Worm (Caenorhabditis elegans): ENCODE measurements around the gene nhr-130.

Gene nhr-130

DNA sequence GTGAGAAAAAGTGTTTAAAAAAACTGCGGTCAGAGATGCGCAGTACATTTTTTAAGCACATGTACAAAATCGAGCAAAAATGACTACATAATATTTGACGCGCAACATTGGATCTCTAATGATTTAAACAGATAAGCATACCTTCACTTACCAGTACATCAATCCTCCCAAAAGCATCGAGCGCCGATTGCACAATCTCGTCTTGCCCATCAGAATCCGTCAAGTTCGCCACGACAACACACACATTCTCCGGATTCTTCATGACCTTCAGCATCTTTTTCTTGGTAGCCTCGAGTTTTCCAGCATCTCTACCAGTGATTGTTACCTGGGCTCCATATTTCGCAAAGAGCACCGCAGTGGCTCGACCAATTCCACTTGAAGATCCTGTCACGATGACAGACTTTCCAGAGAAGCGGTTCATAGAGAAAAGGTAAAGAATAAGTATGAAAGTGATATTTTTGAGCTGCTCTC, 19.7 kb upstream of the nhr-130 start, which contains the start of gene T01G6.10:
T01G6.10 (minus strand) TSS at position 421 of the 471 bp plus-strand sequence.
- TF ChIP-seq tab-1 (GFP tag; IDR thresholded peaks at IDR 0.05), result no peak
- TF ChIP-seq T22C8.4 (GFP tag; IDR thresholded peaks at IDR 0.05), result no peak
- TF ChIP-seq ztf-29 (GFP tag; IDR thresholded peaks at IDR 0.05), result no peak
- TF ChIP-seq cog-1 (tag; optimal IDR thresholded peaks at IDR 0.05), result no peak
- TF ChIP-seq med-1 (GFP tag; optimal IDR thresholded peaks at IDR 0.05; ENCODE audit: insufficient read depth), result no peak
- no peak for TF ChIP-seq ref-1 (GFP tag; conservative IDR thresholded peaks at IDR 0.05)
- no peak for TF ChIP-seq klf-2 (GFP tag; conservative IDR thresholded peaks at IDR 0.05)
- no peak for TF ChIP-seq ztf-23 (GFP tag; IDR thresholded peaks at IDR 0.05)
- TF ChIP-seq flt-1 (GFP tag; IDR thresholded peaks at IDR 0.05), result no peak

DNA sequence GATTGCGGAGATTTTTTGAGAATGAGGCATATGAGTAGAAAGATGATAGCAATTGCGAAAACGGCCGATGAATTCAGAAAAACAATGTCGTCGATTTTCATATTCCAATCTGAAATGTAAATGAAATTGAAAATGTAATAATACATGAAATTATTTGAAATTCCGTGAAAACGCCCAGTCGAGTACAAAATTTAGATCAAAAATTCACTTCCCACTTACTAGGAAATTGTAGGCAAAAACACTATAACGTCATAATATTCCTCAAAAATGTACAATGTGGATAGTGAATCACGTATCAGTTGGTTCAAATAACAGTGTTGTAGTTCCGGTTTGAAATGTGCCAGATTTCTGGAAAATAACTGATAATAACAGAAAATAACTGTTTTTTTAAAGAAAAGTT, 18.1 kb upstream of the nhr-130 start, which contains the start of gene str-256:
str-256 (minus strand) TSS at position 101 of the 400 bp plus-strand sequence.
- no peak for TF ChIP-seq klf-2 (GFP tag; conservative IDR thresholded peaks at IDR 0.05)
- no peak for TF ChIP-seq med-1 (GFP tag; optimal IDR thresholded peaks at IDR 0.05; ENCODE audit: insufficient read depth)
- no peak for TF ChIP-seq ref-1 (GFP tag; conservative IDR thresholded peaks at IDR 0.05)
- TF ChIP-seq ztf-29 (GFP tag; IDR thresholded peaks at IDR 0.05), result no peak

DNA sequence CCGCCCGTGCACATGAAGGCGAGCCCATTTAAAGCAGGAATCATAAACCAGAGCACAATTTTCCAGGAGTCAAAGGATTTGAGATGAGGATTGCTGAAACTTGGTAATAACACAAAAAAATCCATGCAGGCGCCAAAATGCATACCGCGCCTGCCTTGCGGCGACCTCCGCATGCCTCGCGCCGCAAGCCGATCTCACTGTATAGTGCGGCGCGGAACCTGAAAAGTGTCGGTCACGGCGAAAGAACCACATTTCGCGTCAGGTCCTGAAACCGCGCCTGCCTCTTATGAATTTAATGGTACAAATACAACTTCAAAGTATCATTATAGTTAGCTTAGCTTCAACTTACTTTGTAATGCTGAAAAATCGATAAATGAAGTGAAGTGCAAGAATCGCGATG, 17.4 kb upstream of the nhr-130 start:
- TF ChIP-seq ztf-29 (GFP tag; IDR thresholded peaks at IDR 0.05), result no peak
- TF ChIP-seq ztf-23 (GFP tag; IDR thresholded peaks at IDR 0.05), result no peak
- no peak for TF ChIP-seq med-1 (GFP tag; optimal IDR thresholded peaks at IDR 0.05; ENCODE audit: insufficient read depth)
- no peak for TF ChIP-seq ref-1 (GFP tag; conservative IDR thresholded peaks at IDR 0.05)
- TF ChIP-seq flt-1 (GFP tag; IDR thresholded peaks at IDR 0.05), result no peak
- no peak for TF ChIP-seq T22C8.4 (GFP tag; IDR thresholded peaks at IDR 0.05)
- no peak for TF ChIP-seq cog-1 (tag; optimal IDR thresholded peaks at IDR 0.05)
- no peak for TF ChIP-seq klf-2 (GFP tag; conservative IDR thresholded peaks at IDR 0.05)
- no peak for TF ChIP-seq tab-1 (GFP tag; IDR thresholded peaks at IDR 0.05)

DNA sequence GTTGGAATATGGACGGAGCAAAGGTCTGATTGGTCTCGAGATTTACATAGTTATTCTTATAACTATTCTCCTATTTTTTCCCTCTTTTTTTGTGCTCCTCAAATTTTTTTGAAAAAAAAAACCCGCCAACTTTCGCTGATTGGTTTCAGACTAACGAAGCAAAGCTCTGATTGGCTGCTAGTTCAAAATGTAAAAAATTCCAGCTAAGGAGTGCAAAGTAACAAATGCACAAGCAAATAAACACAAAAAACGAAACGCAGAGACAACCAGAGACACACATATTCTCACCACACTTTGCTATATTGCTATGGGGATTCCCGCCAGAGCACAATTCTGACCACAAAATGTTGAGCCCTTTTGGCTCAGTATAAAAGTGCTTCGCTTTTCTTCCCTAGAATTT, 14.3 kb upstream of the nhr-130 start, which contains the start of gene T01G6.1:
T01G6.1 (plus strand) TSS at position 301 of the 400 bp plus-strand sequence.
- no peak for TF ChIP-seq ref-1 (GFP tag; conservative IDR thresholded peaks at IDR 0.05)
- TF ChIP-seq T22C8.4 (GFP tag; IDR thresholded peaks at IDR 0.05), result no peak
- no peak for TF ChIP-seq cog-1 (tag; optimal IDR thresholded peaks at IDR 0.05)
- no peak for TF ChIP-seq flt-1 (GFP tag; IDR thresholded peaks at IDR 0.05)
- no peak for TF ChIP-seq klf-2 (GFP tag; conservative IDR thresholded peaks at IDR 0.05)
- no peak for TF ChIP-seq ztf-23 (GFP tag; IDR thresholded peaks at IDR 0.05)
- TF ChIP-seq ztf-29 (GFP tag; IDR thresholded peaks at IDR 0.05), result no peak
- TF ChIP-seq tab-1 (GFP tag; IDR thresholded peaks at IDR 0.05), result no peak

DNA sequence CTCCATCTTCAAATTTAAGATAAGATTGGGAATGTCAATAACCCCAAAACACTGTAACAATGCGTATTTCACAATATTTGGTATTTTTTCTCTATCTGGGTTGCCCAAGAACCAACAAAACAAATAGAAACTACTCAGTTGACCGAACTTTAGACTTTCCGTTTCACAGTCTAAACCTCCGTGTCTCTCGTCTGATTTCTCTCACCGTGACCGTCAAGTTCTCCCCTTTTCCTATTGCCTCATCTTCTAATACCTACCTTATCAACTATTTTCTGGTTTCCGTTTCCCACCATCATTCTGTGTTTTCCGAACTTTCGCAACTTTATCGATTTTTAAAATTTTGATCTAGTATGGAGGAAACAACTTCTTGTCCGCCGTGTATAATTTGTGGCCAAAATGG, 11.1 kb upstream of the nhr-130 start, which contains the start of gene nhr-131:
nhr-131 (plus strand) TSS at position 87 of the 400 bp plus-strand sequence.
- no peak for TF ChIP-seq med-1 (GFP tag; optimal IDR thresholded peaks at IDR 0.05; ENCODE audit: insufficient read depth)
- TF ChIP-seq ref-1 (GFP tag; conservative IDR thresholded peaks at IDR 0.05), result no peak
- TF ChIP-seq T22C8.4 (GFP tag; IDR thresholded peaks at IDR 0.05), result 0 out of 2 replicates have a peak, but pooled peaks have one; percentile 29
- no peak for TF ChIP-seq ztf-29 (GFP tag; IDR thresholded peaks at IDR 0.05)
- no peak for TF ChIP-seq cog-1 (tag; optimal IDR thresholded peaks at IDR 0.05)
- TF ChIP-seq flt-1 (GFP tag; IDR thresholded peaks at IDR 0.05), result no peak

DNA sequence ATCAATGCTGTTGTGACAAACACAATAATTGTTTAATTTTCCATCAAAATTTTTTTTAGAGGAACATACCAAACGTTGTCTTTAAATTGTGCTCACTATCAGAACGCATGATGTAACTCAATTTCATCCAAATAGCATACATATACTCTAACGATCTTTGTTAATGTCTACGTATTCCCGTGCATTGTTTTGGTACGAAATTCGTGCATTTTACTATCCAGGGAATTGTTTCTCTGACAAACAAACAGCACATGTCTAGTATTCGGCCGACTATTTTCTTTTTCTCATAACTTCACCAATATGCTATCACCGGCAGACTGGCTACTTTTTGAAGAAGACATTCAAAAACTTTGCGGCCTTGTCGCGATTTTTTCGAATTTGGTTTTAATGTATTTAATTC, 8.3 kb upstream of the nhr-130 start, which contains the start of gene str-196:
str-196 (plus strand) TSS at position 301 of the 400 bp plus-strand sequence.
- no peak for TF ChIP-seq ztf-23 (GFP tag; IDR thresholded peaks at IDR 0.05)
- no peak for TF ChIP-seq tab-1 (GFP tag; IDR thresholded peaks at IDR 0.05)
- TF ChIP-seq flt-1 (GFP tag; IDR thresholded peaks at IDR 0.05), result no peak
- no peak for TF ChIP-seq ztf-29 (GFP tag; IDR thresholded peaks at IDR 0.05)
- TF ChIP-seq cog-1 (tag; optimal IDR thresholded peaks at IDR 0.05), result no peak
- TF ChIP-seq T22C8.4 (GFP tag; IDR thresholded peaks at IDR 0.05), result no peak
- no peak for TF ChIP-seq med-1 (GFP tag; optimal IDR thresholded peaks at IDR 0.05; ENCODE audit: insufficient read depth)
- no peak for TF ChIP-seq ref-1 (GFP tag; conservative IDR thresholded peaks at IDR 0.05)
- TF ChIP-seq klf-2 (GFP tag; conservative IDR thresholded peaks at IDR 0.05), result no peak

DNA sequence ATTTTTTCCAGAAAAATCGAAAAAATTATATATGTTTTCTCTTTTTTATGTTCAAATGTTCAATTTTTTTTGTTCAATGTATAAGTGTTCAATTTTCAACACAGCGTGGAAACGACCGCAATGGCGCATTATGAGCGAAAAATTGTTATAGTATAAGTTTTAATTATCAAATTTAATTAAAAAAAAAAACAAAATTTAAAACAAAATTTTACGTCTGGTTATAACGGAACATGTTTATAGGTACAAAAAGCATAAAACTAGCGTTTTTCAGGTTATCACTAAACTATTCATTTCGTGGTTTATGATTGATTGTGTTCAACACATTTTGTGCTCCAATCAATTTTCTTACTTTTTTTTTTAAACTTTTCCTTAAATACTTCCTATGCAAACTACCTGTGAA, 6.2 kb upstream of the nhr-130 start, which contains the start of gene nhr-106:
nhr-106 (plus strand) TSS at position 301 of the 400 bp plus-strand sequence.
- TF ChIP-seq T22C8.4 (GFP tag; IDR thresholded peaks at IDR 0.05) (no peak), flt-1 (GFP tag; IDR thresholded peaks at IDR 0.05) (no peak), klf-2 (GFP tag; conservative IDR thresholded peaks at IDR 0.05) (no peak)

DNA sequence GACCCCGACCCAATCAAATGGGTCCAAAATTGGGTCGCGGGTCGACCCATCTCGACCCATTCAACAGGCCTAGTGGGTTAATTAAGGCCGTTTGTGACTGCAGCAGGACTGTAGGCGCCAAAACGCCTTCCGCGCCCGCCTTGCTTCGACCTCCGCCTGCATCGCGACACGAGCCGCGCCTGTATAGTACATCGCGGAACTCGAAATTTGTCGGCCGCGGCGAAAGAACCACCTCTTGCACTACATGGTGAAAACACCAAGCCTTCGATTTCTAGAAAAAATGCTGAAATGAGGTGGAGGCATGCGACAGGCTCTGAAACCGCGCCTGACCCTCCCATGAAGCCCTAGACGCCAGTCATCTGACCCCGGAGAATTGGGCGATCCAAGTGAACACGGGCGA, 4.8 kb upstream of the nhr-130 start:
- TF ChIP-seq ref-1 (GFP tag; conservative IDR thresholded peaks at IDR 0.05), result no peak

DNA sequence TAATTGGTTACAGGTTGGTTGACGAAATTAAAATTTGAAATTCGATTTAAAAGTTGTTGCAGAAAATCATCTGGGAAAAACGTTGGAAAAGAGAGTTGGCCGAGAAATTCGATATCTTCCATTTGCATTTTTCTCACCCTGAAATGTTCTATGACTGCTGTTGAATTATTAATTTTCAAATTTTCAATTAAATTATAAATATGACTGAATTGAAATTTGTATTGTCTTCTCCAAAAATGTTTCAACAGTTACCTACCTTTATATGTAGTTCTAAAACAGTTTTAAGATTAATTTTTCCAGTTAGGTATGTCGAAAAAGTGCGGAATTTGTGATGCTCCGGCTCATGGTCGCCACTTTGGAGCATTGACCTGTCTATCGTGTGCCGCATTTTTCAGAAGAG, 3.5 kb upstream of the nhr-130 start, which contains the start of gene nhr-211:
nhr-211 (plus strand) TSS at position 301 of the 400 bp plus-strand sequence.
- no peak for TF ChIP-seq ref-1 (GFP tag; conservative IDR thresholded peaks at IDR 0.05)
- no peak for TF ChIP-seq cog-1 (tag; optimal IDR thresholded peaks at IDR 0.05)
- no peak for TF ChIP-seq med-1 (GFP tag; optimal IDR thresholded peaks at IDR 0.05; ENCODE audit: insufficient read depth)
- TF ChIP-seq ztf-29 (GFP tag; IDR thresholded peaks at IDR 0.05), result no peak
- TF ChIP-seq klf-2 (GFP tag; conservative IDR thresholded peaks at IDR 0.05), result no peak
- TF ChIP-seq flt-1 (GFP tag; IDR thresholded peaks at IDR 0.05), result no peak
- no peak for TF ChIP-seq tab-1 (GFP tag; IDR thresholded peaks at IDR 0.05)
- no peak for TF ChIP-seq ztf-23 (GFP tag; IDR thresholded peaks at IDR 0.05)
- no peak for TF ChIP-seq T22C8.4 (GFP tag; IDR thresholded peaks at IDR 0.05)

DNA sequence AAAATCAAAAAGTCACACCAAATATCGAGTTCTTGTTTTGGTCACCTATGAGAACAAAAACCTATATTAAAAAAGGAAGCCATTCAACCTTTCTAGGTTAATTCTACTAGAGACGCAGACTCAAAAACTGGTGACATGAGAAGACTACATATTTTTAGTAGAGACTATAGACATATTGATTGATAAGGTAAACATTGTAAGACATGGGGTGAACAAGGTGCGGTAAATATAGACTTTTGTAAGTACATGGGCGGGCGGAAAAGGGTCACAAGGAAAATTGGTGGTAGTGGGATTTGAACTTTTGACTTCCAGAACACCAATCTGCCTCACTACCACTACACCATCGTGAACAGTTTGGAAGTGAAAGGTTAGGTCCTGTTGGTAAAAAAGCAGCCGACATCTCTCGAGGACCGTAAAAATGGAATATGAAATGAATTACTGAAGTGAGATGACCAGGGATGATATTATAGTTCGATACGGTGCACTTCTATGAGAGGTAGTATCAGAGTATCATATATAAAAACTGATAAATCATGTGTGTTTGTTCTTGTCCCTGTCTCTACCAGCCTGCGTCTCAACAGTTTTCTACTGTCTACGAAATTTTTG, 1.2 kb upstream of the nhr-130 start, which contains the start of gene nhr-212:
nhr-212 (plus strand) TSS at position 573 of the 606 bp plus-strand sequence.
- no peak for TF ChIP-seq T22C8.4 (GFP tag; IDR thresholded peaks at IDR 0.05)
- no peak for TF ChIP-seq cog-1 (tag; optimal IDR thresholded peaks at IDR 0.05)
- TF ChIP-seq flt-1 (GFP tag; IDR thresholded peaks at IDR 0.05), result no peak
- no peak for TF ChIP-seq klf-2 (GFP tag; conservative IDR thresholded peaks at IDR 0.05)
- no peak for TF ChIP-seq ztf-29 (GFP tag; IDR thresholded peaks at IDR 0.05)
- TF ChIP-seq ref-1 (GFP tag; conservative IDR thresholded peaks at IDR 0.05), result no peak
- TF ChIP-seq ztf-23 (GFP tag; IDR thresholded peaks at IDR 0.05), result no peak
- no peak for TF ChIP-seq med-1 (GFP tag; optimal IDR thresholded peaks at IDR 0.05; ENCODE audit: insufficient read depth)
- TF ChIP-seq tab-1 (GFP tag; IDR thresholded peaks at IDR 0.05), result no peak

Measured in whole organism, midembryonic.